Fruit fly (Drosophila melanogaster) S2 (cell line): ENCODE results near the gene CG9286.

Source experiments
- CG8478 ChIP-seq: fragments of >200 bp; optimal IDR thresholded peaks from 2 replicates; lab custom pipeline; 2018
- CTCF ChIP-seq, 2 experiments: fragments of >200 bp; optimal IDR thresholded peaks; 2 replicates each; lab custom pipeline; 2018

- TF ChIP-seq CG8478 (lab: Kevin White, UChicago) (no peak), CTCF (optimal IDR thresholded peaks at IDR 0.05; lab: Kevin White, UChicago) (no peak)
These were observed 29.5 kb downstream of the CG9286 start for dm6 chr3R:13810308-13810707.
